Fruit fly (Drosophila melanogaster): Measurements from ENCODE around the gene Dip-C.

The Dip-C gene

dm6 chr3R:12448889-12449314 lies 35.3 kb upstream of the Dip-C start, which contains the start of gene CG18549:
Gene CG18549 (plus strand): TSS chr3R:12449296.
- TF ChIP-seq CG17328 (GFP tag; IDR thresholded peaks at IDR 0.05) (peak; percentile 100), pho (GFP tag; optimal IDR thresholded peaks at IDR 0.05) (peak; percentile 99), Bgb (GFP tag; IDR thresholded peaks at IDR 0.05; ENCODE audit: partially characterized antibody) (peak; percentile 82), CG7357 (GFP tag; IDR thresholded peaks at IDR 0.05) (peak; percentile 99), CG8359 (GFP tag; optimal IDR thresholded peaks at IDR 0.05; ENCODE audit: borderline replicate concordance) (peak; percentile 97), CG31224 (GFP tag; IDR thresholded peaks at IDR 0.05) (peak; percentile 98), CG7928 (GFP tag; optimal IDR thresholded peaks at IDR 0.05) (peak; percentile 85), Adf1 (GFP tag; IDR thresholded peaks at IDR 0.05) (peak; percentile 93), cg (GFP tag; optimal IDR thresholded peaks at IDR 0.05) (no peak), Dad (GFP tag; optimal IDR thresholded peaks at IDR 0.05) (peak; percentile 99), Med (GFP tag) (peak; percentile 100), CG18476 (GFP tag; optimal IDR thresholded peaks at IDR 0.05) (peak; percentile 99), hbn (GFP tag; IDR thresholded peaks at IDR 0.05; ENCODE audit: partially characterized antibody) (peak; percentile 86), ems (GFP tag; optimal IDR thresholded peaks at IDR 0.05) (peak; percentile 100), CG11456 (GFP tag; IDR thresholded peaks at IDR 0.05) (peak; percentile 100), bbx (GFP tag; IDR thresholded peaks at IDR 0.05; ENCODE audit: partially characterized antibody) (peak; percentile 76), gce (GFP tag; IDR thresholded peaks at IDR 0.05) (peak; percentile 100), CG6683 (GFP tag; optimal IDR thresholded peaks at IDR 0.05) (peak; percentile 99), kah (GFP tag; optimal IDR thresholded peaks at IDR 0.05) (peak; percentile 99), Mad (GFP tag; optimal IDR thresholded peaks at IDR 0.05) (peak; percentile 99), CG12219 (GFP tag; optimal IDR thresholded peaks at IDR 0.05) (peak; percentile 100), eve (GFP tag; optimal IDR thresholded peaks at IDR 0.05) (no peak), CG10321 (GFP tag; IDR thresholded peaks at IDR 0.05) (peak; percentile 91), Dfd (GFP tag; optimal IDR thresholded peaks at IDR 0.05) (no peak), CG1792 (GFP tag; optimal IDR thresholded peaks at IDR 0.05) (peak; percentile 99), NC2α (GFP tag; optimal IDR thresholded peaks at IDR 0.05) (peak; percentile 99), Hmr (GFP tag; optimal IDR thresholded peaks at IDR 0.05) (peak; percentile 100), bab2 (GFP tag; optimal IDR thresholded peaks at IDR 0.05) (peak; percentile 100), salm (tag; optimal IDR thresholded peaks at IDR 0.05) (peak; percentile 100), Dll (GFP tag; IDR thresholded peaks at IDR 0.05; ENCODE audit: partially characterized antibody) (peak; percentile 90), CG2875 (GFP tag; optimal IDR thresholded peaks at IDR 0.05) (peak; percentile 100), gcm2 (GFP tag; optimal IDR thresholded peaks at IDR 0.05) (peak; percentile 99), H2.0 (GFP tag; IDR thresholded peaks at IDR 0.05) (peak; percentile 100), CG17186 (GFP tag; optimal IDR thresholded peaks at IDR 0.05) (peak; percentile 96), CG3726 (GFP tag; IDR thresholded peaks at IDR 0.05) (peak; percentile 100), dm (GFP tag; optimal IDR thresholded peaks at IDR 0.05) (peak; percentile 98), Ada2b (GFP tag; IDR thresholded peaks at IDR 0.05) (peak; percentile 100), CG8388 (GFP tag; optimal IDR thresholded peaks at IDR 0.05) (peak; percentile 100), CG31388 (GFP tag; optimal IDR thresholded peaks at IDR 0.05) (peak; percentile 99), abd-A (tag; optimal IDR thresholded peaks at IDR 0.05) (peak; percentile 99), gem (tag; optimal IDR thresholded peaks at IDR 0.05) (peak; percentile 100), CG13287 (GFP tag; IDR thresholded peaks at IDR 0.05; ENCODE audit: partially characterized antibody) (peak; percentile 88), Eip74EF (GFP tag; optimal IDR thresholded peaks at IDR 0.05) (peak in 1 of 2 experiments; percentile 100), CG16813 (GFP tag; IDR thresholded peaks at IDR 0.05; ENCODE audit: partially characterized antibody) (peak; percentile 80), phol (tag; optimal IDR thresholded peaks at IDR 0.05) (peak; percentile 100), Dref (GFP tag; IDR thresholded peaks at IDR 0.05) (peak; percentile 82), gfzf (GFP tag; optimal IDR thresholded peaks at IDR 0.05) (peak; percentile 44), oc (tag; optimal IDR thresholded peaks at IDR 0.05) (peak; percentile 100), peb (GFP tag; IDR thresholded peaks at IDR 0.05) (peak; percentile 100), CG2120 (GFP tag; optimal IDR thresholded peaks at IDR 0.05) (peak; percentile 100)
